Fruit fly (Drosophila melanogaster): ENCODE measurements around the gene lmgA.
A peak's percentile ranks its signal among the peaks of the same experiment; 100 is the strongest.

lmgA gene

DNA sequence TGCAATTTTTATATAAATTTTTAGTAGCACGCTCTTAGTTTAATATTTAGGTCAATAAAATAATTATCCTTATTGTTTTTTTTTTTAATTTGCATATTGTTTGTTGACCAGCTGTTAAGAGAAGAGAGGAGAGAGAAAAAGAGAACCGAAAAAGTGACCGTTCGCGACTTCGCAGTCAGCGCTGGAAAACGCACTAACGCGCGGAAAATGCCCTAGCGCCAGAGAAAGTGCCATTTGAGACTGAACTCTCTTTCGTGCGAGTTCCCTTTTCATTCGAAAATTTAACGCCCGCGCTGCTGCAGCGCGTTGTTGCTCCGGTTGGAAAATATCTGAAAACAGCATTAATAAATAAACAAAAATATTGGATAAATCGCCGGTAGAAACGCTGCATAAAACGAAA, 14.7 kb upstream of the lmgA start (continued):
- TF ChIP-seq Hsf (GFP tag; optimal IDR thresholded peaks at IDR 0.05) (no peak), CG3281 (GFP tag; optimal IDR thresholded peaks at IDR 0.05) (no peak), CG32772 (GFP tag; IDR thresholded peaks at IDR 0.05) (no peak), gt (GFP tag; IDR thresholded peaks at IDR 0.05) (no peak), kay (GFP tag; optimal IDR thresholded peaks at IDR 0.05) (no peak), Spps (tag; optimal IDR thresholded peaks at IDR 0.05) (no peak), yki (optimal IDR thresholded peaks at IDR 0.05) (no peak), pros (GFP tag; optimal IDR thresholded peaks at IDR 0.05) (no peak), CG4707 (GFP tag; optimal IDR thresholded peaks at IDR 0.05) (no peak), Dll (GFP tag; IDR thresholded peaks at IDR 0.05; ENCODE audit: partially characterized antibody) (no peak; the same call in 3 of the 4 replicates), CG6683 (GFP tag; optimal IDR thresholded peaks at IDR 0.05) (no peak), fd3F (GFP tag; optimal IDR thresholded peaks at IDR 0.05) (no peak), mirr (GFP tag; optimal IDR thresholded peaks at IDR 0.05) (no peak), CG13287 (GFP tag; IDR thresholded peaks at IDR 0.05; ENCODE audit: partially characterized antibody) (peak; percentile 60), ken (GFP tag; IDR thresholded peaks at IDR 0.05) (0 out of 3 replicates have a peak, but pooled peaks have one; percentile 16), sug (tag; optimal IDR thresholded peaks at IDR 0.05) (peak; percentile 18), slp2 (GFP tag; optimal IDR thresholded peaks at IDR 0.05) (no peak), CG4730 (GFP tag; IDR thresholded peaks at IDR 0.05) (no peak), CG7786 (GFP tag; optimal IDR thresholded peaks at IDR 0.05) (no peak), CG12104 (GFP tag; optimal IDR thresholded peaks at IDR 0.05) (no peak), wdn (GFP tag; IDR thresholded peaks at IDR 0.05) (no peak), seq (GFP tag; IDR thresholded peaks at IDR 0.05) (no peak; the same call in 1 of the 2 replicates), CG1603 (tag; optimal IDR thresholded peaks at IDR 0.05) (peak; percentile 55), CG16779 (GFP tag; IDR thresholded peaks at IDR 0.05) (no peak), CG10654 (GFP tag; optimal IDR thresholded peaks at IDR 0.05) (no peak), Hr39 (optimal IDR thresholded peaks at IDR 0.05) (no peak), sens (GFP tag) (peak; percentile 69), zen2 (GFP tag; IDR thresholded peaks at IDR 0.05; ENCODE audit: partially characterized antibody) (no peak), Fer2 (tag; optimal IDR thresholded peaks at IDR 0.05) (no peak), CG2199 (GFP tag; IDR thresholded peaks at IDR 0.05) (no peak), Meics (GFP tag; optimal IDR thresholded peaks at IDR 0.05) (peak; percentile 4), CG10565 (GFP tag; optimal IDR thresholded peaks at IDR 0.05) (no peak), bbx (GFP tag; IDR thresholded peaks at IDR 0.05; ENCODE audit: partially characterized antibody) (peak; percentile 65), CG18476 (GFP tag; optimal IDR thresholded peaks at IDR 0.05) (no peak), Atf6 (GFP tag; IDR thresholded peaks at IDR 0.05) (0 out of 2 replicates have a peak, but pooled peaks have one; percentile 17), Max (GFP tag; optimal IDR thresholded peaks at IDR 0.05) (no peak), CG8290 (GFP tag; optimal IDR thresholded peaks at IDR 0.05) (peak; percentile 51), CG8290 (tag; optimal IDR thresholded peaks at IDR 0.05) (peak in 1 of 2 experiments; percentile 45), her (GFP tag; optimal IDR thresholded peaks at IDR 0.05) (peak; percentile 21), dm (GFP tag; optimal IDR thresholded peaks at IDR 0.05) (peak; percentile 24), esg (GFP tag; conservative IDR thresholded peaks at IDR 0.05) (no peak), nerfin-2 (GFP tag; IDR thresholded peaks at IDR 0.05; ENCODE audit: partially characterized antibody) (no peak), CG12299 (tag; optimal IDR thresholded peaks at IDR 0.05) (no peak), CG17802 (tag; optimal IDR thresholded peaks at IDR 0.05) (no peak), Jarid2 (GFP tag; optimal IDR thresholded peaks at IDR 0.05) (peak; percentile 87), CG13775 (GFP tag; optimal IDR thresholded peaks at IDR 0.05) (no peak), zfh1 (GFP tag; IDR thresholded peaks at IDR 0.05) (peak; percentile 10; the same call in 1 of the 3 replicates), peb (GFP tag; IDR thresholded peaks at IDR 0.05) (0 out of 2 replicates have a peak, but pooled peaks have one; percentile 20), CG1602 (GFP tag; optimal IDR thresholded peaks at IDR 0.05) (no peak), CG7745 (tag; optimal IDR thresholded peaks at IDR 0.05) (no peak), prd (optimal IDR thresholded peaks at IDR 0.05) (no peak), prd (GFP tag; IDR thresholded peaks at IDR 0.05) (no peak), CG17385 (GFP tag; optimal IDR thresholded peaks at IDR 0.05) (no peak)
